Fruit fly (Drosophila melanogaster): ENCODE data around the gene CG7029.

DNA sequence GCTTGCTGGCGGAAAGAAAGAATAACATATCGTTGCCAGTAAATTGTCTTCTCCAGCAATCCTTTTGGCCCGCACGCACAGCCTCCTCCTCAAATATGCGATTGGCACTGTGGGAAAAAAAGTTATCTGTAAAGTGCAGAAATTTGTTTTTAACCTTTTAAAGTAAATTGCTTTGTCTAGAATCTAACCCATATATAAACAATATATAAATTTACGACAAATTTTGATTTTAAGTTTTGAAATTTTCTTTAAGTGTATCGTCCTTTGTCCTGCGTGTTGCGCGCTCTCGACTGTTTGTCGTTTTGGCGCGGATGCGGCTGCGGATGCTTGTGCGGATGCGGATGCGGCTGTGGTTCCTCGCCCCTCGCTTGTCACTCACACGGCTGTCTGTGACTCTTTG is 56.4 kb downstream of the CG7029 start:
- TF ChIP-seq CG12605 (GFP tag; IDR thresholded peaks at IDR 0.05) (no peak), Snoo (tag; optimal IDR thresholded peaks at IDR 0.05) (no peak), CG9948 (tag; optimal IDR thresholded peaks at IDR 0.05) (no peak), D1 (tag; optimal IDR thresholded peaks at IDR 0.05) (no peak), rn (GFP tag; IDR thresholded peaks at IDR 0.05) (no peak), CG8301 (tag; optimal IDR thresholded peaks at IDR 0.05) (no peak), CG15710 (tag; optimal IDR thresholded peaks at IDR 0.05) (no peak), fd96Ca (GFP tag; IDR thresholded peaks at IDR 0.05) (no peak), gl (tag; optimal IDR thresholded peaks at IDR 0.05) (no peak), CG32121 (GFP tag; IDR thresholded peaks at IDR 0.05) (no peak), CG13204 (GFP tag; optimal IDR thresholded peaks at IDR 0.05) (no peak), Pif1A (GFP tag; optimal IDR thresholded peaks at IDR 0.05) (no peak), EcR (GFP tag; optimal IDR thresholded peaks at IDR 0.05) (no peak), Ets98B (GFP tag; IDR thresholded peaks at IDR 0.05) (no peak)
